Worm (Caenorhabditis elegans) whole organism, L4/young adult: ENCODE measurements around the gene emc-2.

ENCODE experiments used
- dao-5 ChIP-seq: sonication (generic microtip); optimal IDR thresholded peaks from 2 replicates; lab custom pipeline; 2016; ENCODE audit warnings: missing genotype, missing genetic modification characterization, moderate library complexity, missing compliant biosample characterization
- him-1 ChIP-seq: sonication (generic microtip); optimal IDR thresholded peaks from 2 replicates; lab custom pipeline; 2016; ENCODE audit warnings: missing genotype, missing genetic modification reagents, missing genetic modification characterization, missing compliant biosample characterization

DNA sequence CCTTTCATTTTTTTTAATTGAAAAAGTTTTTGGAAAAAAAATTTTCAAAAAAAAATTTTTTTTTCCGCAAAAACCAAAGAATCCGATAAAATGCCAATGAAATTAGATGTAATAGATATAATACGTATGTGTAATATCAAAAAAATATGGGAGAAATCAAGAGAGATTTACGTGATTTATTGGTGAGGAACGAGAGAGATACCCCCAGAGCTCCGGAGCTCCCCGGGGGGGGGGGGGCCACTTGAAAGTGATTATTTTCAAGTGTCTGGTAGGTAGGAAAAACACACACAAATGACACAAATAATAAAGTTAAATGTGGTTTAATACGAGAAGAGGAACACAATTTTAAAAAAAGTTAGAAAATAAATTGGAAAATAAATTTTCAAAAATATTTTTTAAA lies 29.2 kb downstream of the emc-2 start, which contains the start of gene Y57G7A.11:
- TF ChIP-seq him-1 (tag; lab: Kevin White, UChicago) (no peak), dao-5 (tag; lab: Kevin White, UChicago) (no peak)
